Fruit fly (Drosophila melanogaster): ENCODE results near the gene TfIIFalpha.

dm6 chr3R:6343396-6344239 lies 36.6 kb upstream of the TfIIFalpha start, which contains the start of gene CG17919:
- no peak for TF ChIP-seq Crg-1 (GFP tag; optimal IDR thresholded peaks at IDR 0.05)
- no peak for TF ChIP-seq CG12768 (GFP tag; optimal IDR thresholded peaks at IDR 0.05)
- TF ChIP-seq CG33017 (tag; optimal IDR thresholded peaks at IDR 0.05): no peak
- TF ChIP-seq tj (GFP tag; optimal IDR thresholded peaks at IDR 0.05): no peak
